Fruit fly (Drosophila melanogaster): ENCODE data around the gene Etfb.

- TF ChIP-seq CG8478 (optimal IDR thresholded peaks at IDR 0.05) (no peak), CTCF (optimal IDR thresholded peaks at IDR 0.05) (no peak)
Observed at dm6 chr3R:29763154-29763553, 39.6 kb downstream of the Etfb start.
